Worm (Caenorhabditis elegans) whole organism, L3 larva: ENCODE results near the gene srsx-7.

Experiments used
- R02D3.7 ChIP-seq: fragments of 150-350 bp; optimal IDR thresholded peaks from 2 replicates; lab custom pipeline; 2014; ENCODE audit warnings: missing biosample characterization, missing genetic modification characterization
- ama-1 ChIP-seq: fragments of 150-350 bp; optimal IDR thresholded peaks from 2 replicates; lab custom pipeline; 2018
- ceh-16 ChIP-seq: sonication (generic microtip); optimal IDR thresholded peaks from 2 replicates; lab custom pipeline; 2017; ENCODE audit warnings: missing biosample characterization, missing genetic modification characterization
- ceh-82 ChIP-seq: fragments of 150-350 bp; optimal IDR thresholded peaks from 2 replicates; lab custom pipeline; 2014; ENCODE audit warnings: missing biosample characterization, missing genetic modification characterization
- ceh-9 ChIP-seq: sonication (generic microtip); optimal IDR thresholded peaks from 2 replicates; lab custom pipeline; 2018; ENCODE audit warnings: missing biosample characterization, missing genetic modification characterization
- fos-1 ChIP-seq: fragments of 150-350 bp; optimal IDR thresholded peaks from 2 replicates; lab custom pipeline; 2014; ENCODE audit warnings: missing biosample characterization, missing genetic modification characterization
- nfya-1 ChIP-seq: sonication (generic microtip); optimal IDR thresholded peaks from 2 replicates; lab custom pipeline; 2017; ENCODE audit warnings: missing genetic modification characterization, mild to moderate bottlenecking, missing compliant biosample characterization, antibody characterized with exemption, moderate library complexity; ENCODE audit not compliant: insufficient read depth
- nhr-237 ChIP-seq: fragments of 150-350 bp; optimal IDR thresholded peaks from 2 replicates; lab custom pipeline; 2014; ENCODE audit warnings: missing biosample characterization, missing genetic modification characterization
- pqm-1 ChIP-seq: fragments of 150-350 bp; optimal IDR thresholded peaks from 2 replicates; lab custom pipeline; 2017; ENCODE audit warnings: missing biosample characterization, missing genetic modification characterization, inconsistent platforms
- unc-62 ChIP-seq: fragments of 150-350 bp; sonication (generic microtip); optimal IDR thresholded peaks from 4 replicates; lab custom pipeline; 2014; ENCODE audit warnings: missing biosample characterization, missing genetic modification reagents, missing genetic modification characterization
- zag-1 ChIP-seq: fragments of 150-350 bp; optimal IDR thresholded peaks from 2 replicates; lab custom pipeline; 2014; ENCODE audit warnings: missing biosample characterization, missing genetic modification characterization

DNA sequence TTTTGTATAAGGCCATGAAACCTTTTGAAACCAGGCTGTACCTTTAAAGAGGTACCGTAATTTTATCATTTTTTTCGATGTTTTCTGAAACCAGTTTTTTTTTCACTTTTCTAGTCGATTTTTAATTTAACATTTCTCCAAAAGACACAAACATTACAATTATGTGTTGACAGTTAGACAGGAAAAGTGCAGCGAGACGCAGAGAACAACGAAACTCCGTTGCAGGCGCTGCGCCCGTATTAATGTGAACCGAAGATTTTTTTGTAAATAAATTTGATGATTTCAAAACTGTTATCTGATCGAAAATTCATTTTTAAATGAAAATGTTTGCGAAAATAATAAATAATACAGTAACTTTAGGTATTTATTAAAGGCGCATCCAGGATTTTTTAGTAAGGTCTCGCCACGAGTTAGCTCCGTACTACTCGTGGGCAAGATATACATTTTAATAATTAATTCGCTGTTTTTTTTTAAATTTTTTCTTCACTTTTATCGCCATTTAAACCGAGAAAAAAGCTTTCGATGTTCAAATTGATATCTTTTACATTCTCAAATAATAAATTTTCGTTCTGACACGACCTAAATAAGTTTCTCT, 48.6 kb upstream of the srsx-7 start, which contains the start of gene F40A3.3:
- TF ChIP-seq ceh-9 (tag; lab: Kevin White, UChicago): no peak
- no peak for TF ChIP-seq ceh-82 (tag; lab: Kevin White, UChicago)
- TF ChIP-seq unc-62 (GFP tag; lab: Kevin White, UChicago): no peak
- TF ChIP-seq ceh-16: no peak
- TF ChIP-seq nfya-1 (tag; lab: Kevin White, UChicago): peak; percentile 25
- no peak for TF ChIP-seq pqm-1 (tag; lab: Kevin White, UChicago)
- no peak for TF ChIP-seq fos-1 (tag; lab: Kevin White, UChicago)
- no peak for TF ChIP-seq zag-1 (tag; lab: Kevin White, UChicago)
- TF ChIP-seq R02D3.7 (tag; lab: Kevin White, UChicago): no peak
- no peak for TF ChIP-seq nhr-237 (tag; lab: Kevin White, UChicago)
- TF ChIP-seq ama-1 (lab: Kevin White, UChicago): no peak
